Worm (Caenorhabditis elegans): ENCODE results near the gene Y75B8A.19.
A peak's percentile ranks its signal among the peaks of the same experiment; 100 is the strongest.

The Y75B8A.19 gene

ce11 chrIII:12273598-12274090, 47.2 kb downstream of the Y75B8A.19 start, which contains the start of the genes Y75B8A.24 and Y75B8A.25 (continued):
- peak; percentile 85 for TF ChIP-seq ets-4 (tag; optimal IDR thresholded peaks at IDR 0.05)
- TF ChIP-seq pag-3 (tag; optimal IDR thresholded peaks at IDR 0.05; ENCODE audit: borderline replicate concordance), result no peak
- TF ChIP-seq Y22D7AL.16 (tag; optimal IDR thresholded peaks at IDR 0.05), result no peak
- no peak for TF ChIP-seq sox-2 (GFP tag; IDR thresholded peaks at IDR 0.05)
- TF ChIP-seq ceh-2 (tag; optimal IDR thresholded peaks at IDR 0.05), result peak; percentile 71
- peak; percentile 10 for TF ChIP-seq mec-3 (tag; optimal IDR thresholded peaks at IDR 0.05; ENCODE audit: borderline replicate concordance)

DNA sequence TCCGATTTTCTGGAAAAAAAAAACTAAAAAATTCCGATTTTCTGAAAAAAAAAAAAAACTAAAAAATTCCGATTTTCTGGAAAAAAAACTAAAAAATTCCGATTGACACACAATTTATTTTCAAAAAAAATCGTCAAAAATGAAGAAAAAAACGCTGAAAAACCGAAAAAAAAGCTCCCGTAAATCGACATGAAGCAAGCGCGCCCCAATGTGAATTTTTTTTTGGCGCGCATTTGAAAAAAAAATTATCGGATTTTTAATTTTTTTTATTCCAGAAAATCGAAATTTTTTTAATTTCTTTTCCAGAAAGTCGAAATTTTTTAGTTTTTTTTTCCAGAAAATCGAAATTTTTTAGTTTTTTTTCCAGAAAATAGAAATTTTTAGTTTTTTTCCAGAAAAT, 52.3 kb downstream of the Y75B8A.19 start:
- TF ChIP-seq mec-3 (tag; optimal IDR thresholded peaks at IDR 0.05; ENCODE audit: borderline replicate concordance) (no peak), ets-4 (tag; optimal IDR thresholded peaks at IDR 0.05) (no peak), unc-42 (tag; optimal IDR thresholded peaks at IDR 0.05) (no peak), Y22D7AL.16 (tag; optimal IDR thresholded peaks at IDR 0.05) (no peak), fkh-6 (tag; optimal IDR thresholded peaks at IDR 0.05) (no peak), lin-11 (tag; optimal IDR thresholded peaks at IDR 0.05) (no peak), ceh-6 (GFP tag; optimal IDR thresholded peaks at IDR 0.05) (no peak), ceh-18 (tag; optimal IDR thresholded peaks at IDR 0.05) (no peak), T23F11.4 (GFP tag; optimal IDR thresholded peaks at IDR 0.05) (no peak), K09A11.1 (tag; optimal IDR thresholded peaks at IDR 0.05; ENCODE audit: insufficient read depth) (no peak), F13H6.1 (tag; optimal IDR thresholded peaks at IDR 0.05) (no peak), madf-2 (tag; optimal IDR thresholded peaks at IDR 0.05) (no peak)

Measured in whole organism, late embryonic.